Worm (Caenorhabditis elegans): Measurements from ENCODE around the gene nhl-1.

DNA sequence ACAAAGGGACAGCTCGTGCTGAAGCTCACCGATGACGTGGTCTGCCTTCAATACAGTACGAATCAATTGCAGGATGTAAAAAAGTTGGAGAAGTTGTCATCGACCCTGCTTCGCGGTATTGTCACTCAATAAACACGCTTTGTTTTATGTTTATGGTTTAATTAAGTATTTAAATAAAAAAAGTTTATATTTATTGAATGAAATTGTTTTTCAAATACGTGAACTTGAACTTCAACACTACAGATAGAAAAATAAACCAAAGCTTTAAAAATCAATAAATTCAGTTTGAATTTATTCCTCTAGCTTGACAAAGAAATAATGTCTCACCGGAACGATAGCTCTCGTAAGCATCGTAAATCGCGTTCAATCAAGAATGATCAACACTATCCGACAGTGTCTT lies 7.9 kb downstream of the nhl-1 start, which contains the start of gene ZK512.8:
- no peak for TF ChIP-seq unc-62 (GFP tag; optimal IDR thresholded peaks at IDR 0.05)
- no peak for TF ChIP-seq lin-13 (GFP tag; optimal IDR thresholded peaks at IDR 0.05)
- TF ChIP-seq nhr-10 (tag; optimal IDR thresholded peaks at IDR 0.05) = no peak
- TF ChIP-seq nhr-25 (tag; optimal IDR thresholded peaks at IDR 0.05) = no peak
- TF ChIP-seq nhr-11 (tag; optimal IDR thresholded peaks at IDR 0.05) = no peak
- no peak for TF ChIP-seq nhr-23 (tag; optimal IDR thresholded peaks at IDR 0.05)
- TF ChIP-seq unc-39 (tag; optimal IDR thresholded peaks at IDR 0.05) = no peak
- no peak for TF ChIP-seq lin-39 (tag; optimal IDR thresholded peaks at IDR 0.05)
- no peak for TF ChIP-seq R02D3.7 (tag; optimal IDR thresholded peaks at IDR 0.05)

All from whole organism, L2 larva.